Fruit fly (Drosophila melanogaster): Measurements from ENCODE around the gene Usf.

- TF ChIP-seq CG17806 (tag; optimal IDR thresholded peaks at IDR 0.05) (no peak), CG4496 (GFP tag; IDR thresholded peaks at IDR 0.05) (no peak), Pif1A (GFP tag; optimal IDR thresholded peaks at IDR 0.05) (no peak), CG13204 (GFP tag; optimal IDR thresholded peaks at IDR 0.05) (no peak), EcR (GFP tag; optimal IDR thresholded peaks at IDR 0.05) (no peak), CG15710 (tag; optimal IDR thresholded peaks at IDR 0.05) (no peak), CG14655 (GFP tag; optimal IDR thresholded peaks at IDR 0.05) (no peak), fd96Ca (GFP tag; IDR thresholded peaks at IDR 0.05) (no peak), gl (tag; optimal IDR thresholded peaks at IDR 0.05) (no peak), Pif1B (GFP tag; optimal IDR thresholded peaks at IDR 0.05) (no peak), CG34367 (tag; optimal IDR thresholded peaks at IDR 0.05) (no peak), CG32121 (GFP tag; IDR thresholded peaks at IDR 0.05) (no peak)
These were observed 9.2 kb upstream of the Usf start, which contains the start of gene CG3546 for dm6 chrX:4557772-4558171.
